Worm (Caenorhabditis elegans) whole organism, young adult: ENCODE data around the gene R53.8.

Source experiments
- bed-2 ChIP-seq: fragments of 200-800 bp; sonication (Bioruptor generic); IDR thresholded peaks from 2 replicates; pipeline ENCODE4 v1.3.6; 2022; ENCODE audit warnings: missing genetic modification reagents, missing genetic modification characterization, missing compliant biosample characterization
- egrh-3 ChIP-seq: fragments of 200-800 bp; sonication (Bioruptor generic); IDR thresholded peaks from 2 replicates; pipeline ENCODE4 v1.3.6; 2022; ENCODE audit warnings: missing genetic modification reagents, missing genetic modification characterization, missing compliant biosample characterization
- madf-10 ChIP-seq: sonication (generic microtip); optimal IDR thresholded peaks from 2 replicates; lab custom pipeline; 2016; ENCODE audit warnings: mild to moderate bottlenecking, missing genetic modification characterization, missing compliant biosample characterization
- snpc-1.1 ChIP-seq: sonication (generic microtip); optimal IDR thresholded peaks from 2 replicates; lab custom pipeline; 2017; ENCODE audit warnings: missing genetic modification characterization, mild to moderate bottlenecking, missing compliant biosample characterization, antibody characterized with exemption, moderate library complexity, missing genotype, missing genetic modification reagents; ENCODE audit not compliant: insufficient read depth

DNA sequence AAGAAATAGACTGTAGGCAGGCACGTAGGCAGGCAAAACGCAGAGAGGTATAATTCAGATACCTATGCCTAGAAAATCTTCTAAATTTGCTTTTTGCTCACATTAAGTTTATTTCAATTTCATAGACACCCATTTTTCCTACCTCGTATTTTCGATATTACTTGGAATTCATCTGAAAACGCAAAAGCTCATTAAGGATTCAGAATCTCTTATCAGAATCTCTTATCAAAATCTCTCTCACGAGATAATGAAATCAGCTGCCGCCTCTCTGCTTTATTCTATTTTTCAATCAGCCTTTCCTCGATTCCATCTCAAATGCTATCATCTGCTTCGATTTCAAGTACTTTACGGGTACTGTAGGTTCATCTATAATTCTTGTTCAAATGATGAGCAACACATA lies 24.7 kb upstream of the R53.8 start:
- TF ChIP-seq bed-2 (GFP tag; lab: Robert Waterston, UW) (no peak), egrh-3 (no peak), snpc-1.1 (tag; lab: Kevin White, UChicago) (no peak), madf-10 (tag; lab: Kevin White, UChicago) (no peak)
